Fruit fly (Drosophila melanogaster) whole organism, embryonic: Measurements from ENCODE around the gene NetB.

Experiments
- B-H2 ChIP-seq: fragments of 200-800 bp; sonication (Bioruptor generic); optimal IDR thresholded peaks from 2 replicates; lab custom pipeline; 2018; ENCODE audit warnings: missing biosample characterization, mild to moderate bottlenecking, missing genetic modification characterization
- CG1024 ChIP-seq: fragments of 200-800 bp; sonication (Bioruptor generic); IDR thresholded peaks from 2 replicates; pipeline ENCODE4 v1.3.6; 2022; ENCODE audit warnings: missing biosample characterization, missing genetic modification characterization
- CG10274 ChIP-seq: fragments of 200-800 bp; sonication (Bioruptor generic); optimal IDR thresholded peaks from 3 replicates; lab custom pipeline; 2017; ENCODE audit warnings: missing biosample characterization, mild to moderate bottlenecking, missing genetic modification characterization
- CG10462 ChIP-seq: fragments of 200-800 bp; sonication (Bioruptor generic); optimal IDR thresholded peaks from 2 replicates; lab custom pipeline; 2016; ENCODE audit warnings: missing biosample characterization, missing genetic modification characterization
- CG11085 ChIP-seq: fragments of 200-800 bp; sonication (Bioruptor generic); IDR thresholded peaks from 2 replicates; pipeline ENCODE4 v1.3.6; 2022; ENCODE audit warnings: missing biosample characterization, missing genetic modification characterization
- CG13424 ChIP-seq: fragments of 200-800 bp; sonication (Bioruptor generic); optimal IDR thresholded peaks from 2 replicates; lab custom pipeline; 2019; ENCODE audit warnings: missing biosample characterization, mild to moderate bottlenecking, missing genetic modification characterization, moderate library complexity
- CG14667 ChIP-seq: fragments of 200-800 bp; sonication (Bioruptor generic); IDR thresholded peaks from 2 replicates; pipeline ENCODE4 v1.3.6; 2022; ENCODE audit warnings: missing biosample characterization, missing genetic modification characterization
- CG14710 ChIP-seq: fragments of 200-800 bp; sonication (Bioruptor generic); optimal IDR thresholded peaks from 3 replicates; lab custom pipeline; 2019; ENCODE audit warnings: missing biosample characterization, mild to moderate bottlenecking, missing genetic modification characterization, moderate library complexity
- CG15011 ChIP-seq: fragments of 200-800 bp; sonication (Bioruptor generic); optimal IDR thresholded peaks from 3 replicates; lab custom pipeline; 2018; ENCODE audit warnings: missing biosample characterization, mild to moderate bottlenecking, missing genetic modification characterization
- CG15514 ChIP-seq: fragments of 200-800 bp; sonication (Bioruptor generic); optimal IDR thresholded peaks from 3 replicates; lab custom pipeline; 2017; ENCODE audit warnings: missing biosample characterization, missing genetic modification characterization, mild to moderate bottlenecking, moderate library complexity, missing genetic modification reagents
- CG17186 ChIP-seq: fragments of 200-800 bp; sonication (Bioruptor generic); optimal IDR thresholded peaks from 3 replicates; lab custom pipeline; 2017; ENCODE audit warnings: missing biosample characterization, missing genetic modification reagents, missing genetic modification characterization
- CG17385 ChIP-seq: fragments of 200-800 bp; sonication (Bioruptor generic); optimal IDR thresholded peaks from 3 replicates; lab custom pipeline; 2018; ENCODE audit warnings: missing biosample characterization, mild to moderate bottlenecking, missing genetic modification characterization
- CG32767 ChIP-seq: fragments of 200-800 bp; sonication (Bioruptor generic); IDR thresholded peaks from 2 replicates; pipeline ENCODE4 v1.3.6; 2022; ENCODE audit warnings: missing biosample characterization, missing genetic modification characterization
- CG3281 ChIP-seq: fragments of 200-800 bp; sonication (Bioruptor generic); optimal IDR thresholded peaks from 3 replicates; lab custom pipeline; 2017; ENCODE audit warnings: missing biosample characterization, mild to moderate bottlenecking, missing genetic modification characterization
- CG33213 ChIP-seq: fragments of 200-800 bp; sonication (Bioruptor generic); optimal IDR thresholded peaks from 3 replicates; lab custom pipeline; 2016; ENCODE audit warnings: missing biosample characterization, missing genetic modification characterization
- CG3838 ChIP-seq: fragments of 200-800 bp; sonication (Bioruptor generic); optimal IDR thresholded peaks from 3 replicates; lab custom pipeline; 2016; ENCODE audit warnings: missing biosample characterization, missing genetic modification characterization
- CG3847 ChIP-seq: fragments of 200-800 bp; sonication (Bioruptor generic); IDR thresholded peaks from 2 replicates; pipeline ENCODE4 v1.3.6; 2022; ENCODE audit warnings: missing biosample characterization, missing genetic modification characterization
- CG6791 ChIP-seq: fragments of 200-800 bp; sonication (Bioruptor generic); IDR thresholded peaks from 3 replicates; pipeline ENCODE4 v1.3.6; 2022; ENCODE audit warnings: missing biosample characterization, missing genetic modification characterization; ENCODE audit not compliant: partially characterized antibody
- CG7839 ChIP-seq: fragments of 200-800 bp; sonication (Bioruptor generic); optimal IDR thresholded peaks from 3 replicates; lab custom pipeline; 2018; ENCODE audit warnings: missing biosample characterization, mild to moderate bottlenecking, missing genetic modification characterization, moderate library complexity
- CG7928 ChIP-seq: fragments of 200-800 bp; sonication (Bioruptor generic); optimal IDR thresholded peaks from 2 replicates; lab custom pipeline; 2017; ENCODE audit warnings: missing biosample characterization, mild to moderate bottlenecking, missing genetic modification characterization
- CG8089 ChIP-seq: fragments of 200-800 bp; sonication (Bioruptor generic); optimal IDR thresholded peaks from 3 replicates; lab custom pipeline; 2016; ENCODE audit warnings: missing biosample characterization, missing genetic modification characterization
- CG8359 ChIP-seq: fragments of 200-800 bp; sonication (Bioruptor generic); optimal IDR thresholded peaks from 2 replicates; lab custom pipeline; 2017; ENCODE audit warnings: missing biosample characterization, mild to moderate bottlenecking, missing genetic modification characterization, borderline replicate concordance
- CG9797 ChIP-seq: fragments of 200-800 bp; sonication (Bioruptor generic); optimal IDR thresholded peaks from 3 replicates; lab custom pipeline; 2018; ENCODE audit warnings: missing biosample characterization, mild to moderate bottlenecking, missing genetic modification characterization
- CG9932 ChIP-seq: fragments of 200-800 bp; sonication (Bioruptor generic); IDR thresholded peaks from 2 replicates; pipeline ENCODE4 v1.3.6; 2022; ENCODE audit warnings: missing biosample characterization, missing genetic modification characterization
- CTCF ChIP-seq: fragments of 200-800 bp; sonication (Bioruptor generic); optimal IDR thresholded peaks from 2 replicates; lab custom pipeline; 2017; ENCODE audit warnings: missing biosample characterization, mild to moderate bottlenecking, missing genetic modification characterization, moderate library complexity
- GATAe ChIP-seq: fragments of 200-800 bp; sonication (Bioruptor generic); conservative IDR thresholded peaks from 2 replicates; pipeline ENCODE4 v1.3.6; 2022; ENCODE audit warnings: missing biosample characterization, missing genetic modification characterization
- HmgD ChIP-seq: fragments of 200-800 bp; sonication (Bioruptor generic); optimal IDR thresholded peaks from 3 replicates; lab custom pipeline; 2016; ENCODE audit warnings: missing biosample characterization, missing genetic modification characterization
- Oaz ChIP-seq: fragments of 200-800 bp; sonication (Bioruptor generic); IDR thresholded peaks from 2 replicates; pipeline ENCODE4 v1.3.6; 2022; ENCODE audit warnings: missing biosample characterization, missing genetic modification characterization
- Poxn ChIP-seq: fragments of 200-800 bp; sonication (Bioruptor generic); IDR thresholded peaks from 2 replicates; pipeline ENCODE4 v1.3.6; 2022; ENCODE audit warnings: missing biosample characterization, missing genetic modification characterization
- Scr ChIP-seq: fragments of 200-800 bp; sonication (Bioruptor generic); IDR thresholded peaks from 2 replicates; pipeline ENCODE4 v1.3.6; 2022; ENCODE audit warnings: missing biosample characterization, missing genetic modification characterization; ENCODE audit not compliant: partially characterized antibody
- Side ChIP-seq: fragments of 200-800 bp; sonication (Bioruptor generic); optimal IDR thresholded peaks from 2 replicates; lab custom pipeline; 2016; ENCODE audit warnings: missing biosample characterization, missing genetic modification characterization
- chif ChIP-seq, 2 experiments: fragments of 200-800 bp; sonication (Bioruptor generic); optimal IDR thresholded peaks; 3 replicates each; lab custom pipeline; 2016; ENCODE audit warnings: missing biosample characterization in 2 of 2, missing genetic modification characterization in 2 of 2
- dysf ChIP-seq: fragments of 200-800 bp; sonication (Bioruptor generic); IDR thresholded peaks from 3 replicates; pipeline ENCODE4 v1.3.6; 2022; ENCODE audit warnings: missing biosample characterization, missing genetic modification characterization
- her ChIP-seq: fragments of 200-800 bp; sonication (Bioruptor generic); optimal IDR thresholded peaks from 2 replicates; lab custom pipeline; 2016; ENCODE audit warnings: missing biosample characterization, missing genetic modification characterization
- lbe ChIP-seq: fragments of 200-800 bp; sonication (Bioruptor generic); optimal IDR thresholded peaks from 2 replicates; lab custom pipeline; 2016; ENCODE audit warnings: missing biosample characterization, mild to moderate bottlenecking, missing genetic modification characterization
- lmd ChIP-seq: fragments of 200-800 bp; sonication (Bioruptor generic); IDR thresholded peaks from 2 replicates; pipeline ENCODE4 v1.3.6; 2022; ENCODE audit warnings: missing biosample characterization, missing genetic modification characterization
- nau ChIP-seq: fragments of 200-800 bp; sonication (Bioruptor generic); optimal IDR thresholded peaks from 3 replicates; lab custom pipeline; 2017; ENCODE audit warnings: missing biosample characterization, mild to moderate bottlenecking, missing genetic modification characterization, missing genetic modification reagents
- pb ChIP-seq: fragments of 200-800 bp; sonication (Bioruptor generic); optimal IDR thresholded peaks from 3 replicates; lab custom pipeline; 2016; ENCODE audit warnings: missing biosample characterization, missing genetic modification characterization
- seq ChIP-seq: fragments of 200-800 bp; sonication (Bioruptor generic); IDR thresholded peaks from 2 replicates; pipeline ENCODE4 v1.3.6; 2022; ENCODE audit warnings: missing biosample characterization, missing genetic modification characterization
- shn ChIP-seq: fragments of 200-800 bp; sonication (Bioruptor generic); optimal IDR thresholded peaks from 3 replicates; lab custom pipeline; 2016; ENCODE audit warnings: missing biosample characterization, missing genetic modification characterization
- sima ChIP-seq: fragments of 200-800 bp; sonication (Bioruptor generic); optimal IDR thresholded peaks from 2 replicates; lab custom pipeline; 2016; ENCODE audit warnings: missing biosample characterization, missing genetic modification characterization
- slou ChIP-seq: fragments of 200-800 bp; sonication (Bioruptor generic); optimal IDR thresholded peaks from 3 replicates; lab custom pipeline; 2016; ENCODE audit warnings: missing biosample characterization, missing genetic modification characterization
- tgo ChIP-seq: fragments of 200-800 bp; sonication (Bioruptor generic); IDR thresholded peaks from 3 replicates; pipeline ENCODE4 v1.3.6; 2022; ENCODE audit warnings: missing biosample characterization, missing genetic modification characterization
- unpg ChIP-seq: fragments of 200-800 bp; sonication (Bioruptor generic); optimal IDR thresholded peaks from 3 replicates; lab custom pipeline; 2018; ENCODE audit warnings: missing biosample characterization, mild to moderate bottlenecking, missing genetic modification characterization, moderate library complexity

The NetB gene

DNA sequence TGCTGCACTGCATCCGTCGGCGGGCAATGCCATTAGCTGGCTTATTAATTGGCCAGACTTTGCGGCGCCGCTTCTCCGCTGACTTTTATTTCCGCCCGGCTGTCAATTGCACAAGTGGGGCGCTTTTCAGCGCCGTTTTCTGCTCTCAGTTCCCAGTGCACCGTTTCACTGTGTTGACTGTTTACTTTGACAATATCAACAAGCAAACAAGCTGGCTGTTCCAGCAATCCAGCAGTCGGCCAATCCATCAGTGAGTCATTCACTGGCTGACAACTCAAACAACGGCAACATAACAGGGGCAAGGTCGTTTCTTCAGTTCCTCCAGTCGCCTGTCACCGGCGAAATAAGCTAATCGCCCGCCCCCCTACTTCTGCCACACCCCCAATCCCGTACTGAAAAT is 31.9 kb downstream of the NetB start (continued):
- TF ChIP-seq CG3838 (GFP tag; lab: Kevin White, UChicago) (peak; percentile 58), CG3847 (GFP tag; lab: Robert Waterston, UW) (peak; percentile 61), Oaz (GFP tag; lab: Robert Waterston, UW) (peak; percentile 52; the same call in 1 of the 2 replicates), Poxn (GFP tag; lab: Robert Waterston, UW) (0 out of 2 replicates have a peak, but pooled peaks have one; percentile 6), CG11085 (peak; percentile 71; the same call in 1 of the 2 replicates), CG1024 (GFP tag; lab: Robert Waterston, UW) (peak; percentile 85), CG8359 (GFP tag; lab: Kevin White, UChicago) (peak; percentile 81), sima (GFP tag; lab: Kevin White, UChicago) (peak; percentile 58), B-H2 (GFP tag; lab: Kevin White, UChicago) (no peak), shn (GFP tag; lab: Kevin White, UChicago) (peak; percentile 62), CG14667 (GFP tag; lab: Robert Waterston, UW) (no peak), unpg (GFP tag; lab: Kevin White, UChicago) (peak; percentile 69), CG10462 (GFP tag; lab: Kevin White, UChicago) (peak; percentile 61), Scr (GFP tag; lab: Robert Waterston, UW) (no peak), HmgD (GFP tag; lab: Kevin White, UChicago) (no peak), CG9797 (GFP tag; lab: Kevin White, UChicago) (no peak), CG8089 (GFP tag; lab: Kevin White, UChicago) (peak; percentile 82), CG6791 (GFP tag; lab: Robert Waterston, UW) (no peak), CTCF (GFP tag; lab: Kevin White, UChicago) (peak; percentile 63), CG32767 (GFP tag; lab: Robert Waterston, UW) (peak; percentile 61), CG7839 (peak; percentile 63), chif (GFP tag; optimal IDR thresholded peaks at IDR 0.05; lab: Kevin White, UChicago) (peak; percentile 45 to 85), GATAe (no peak), CG10274 (GFP tag; lab: Kevin White, UChicago) (peak; percentile 71), CG17186 (GFP tag; lab: Kevin White, UChicago) (peak; percentile 70), CG13424 (peak; percentile 70), CG17385 (peak; percentile 70), lbe (peak; percentile 24), dysf (GFP tag; lab: Robert Waterston, UW) (peak; percentile 75), slou (GFP tag; lab: Kevin White, UChicago) (peak; percentile 32), pb (GFP tag; lab: Kevin White, UChicago) (peak; percentile 76), Side (GFP tag; lab: Kevin White, UChicago) (peak; percentile 67), CG7928 (peak; percentile 33), CG15514 (GFP tag; lab: Kevin White, UChicago) (peak; percentile 83), lmd (GFP tag; lab: Robert Waterston, UW) (0 out of 2 replicates have a peak, but pooled peaks have one; percentile 22), seq (peak; percentile 85), CG14710 (tag; lab: Kevin White, UChicago) (peak; percentile 63), CG33213 (GFP tag; lab: Kevin White, UChicago) (peak; percentile 84), tgo (GFP tag; lab: Robert Waterston, UW) (peak; percentile 60), CG3281 (GFP tag; lab: Kevin White, UChicago) (peak; percentile 78), her (GFP tag; lab: Kevin White, UChicago) (peak; percentile 68)

DNA sequence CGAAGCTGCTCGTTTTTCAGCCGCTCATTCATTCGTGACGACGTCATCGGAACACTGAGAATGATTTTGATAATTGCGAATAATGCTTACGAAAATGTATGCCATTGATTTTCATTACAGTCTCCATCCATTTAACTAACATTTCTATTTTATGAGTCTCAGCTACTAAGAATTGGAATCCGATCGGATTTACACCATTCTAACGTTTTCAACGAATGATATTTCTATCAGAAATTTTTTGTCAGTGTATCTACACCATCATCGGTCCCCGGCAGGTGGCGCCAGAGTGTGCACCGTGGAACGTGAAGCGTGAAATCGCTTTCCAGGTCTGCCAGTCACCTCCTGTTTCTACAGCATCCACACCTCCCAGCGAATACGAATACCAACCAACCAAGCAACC is 34.0 kb downstream of the NetB start:
- TF ChIP-seq nau (GFP tag; lab: Kevin White, UChicago) = no peak
- TF ChIP-seq CG15011 (GFP tag; lab: Kevin White, UChicago) = no peak
- TF ChIP-seq CTCF (GFP tag; lab: Kevin White, UChicago) = peak; percentile 71
- no peak for TF ChIP-seq CG9932 (GFP tag; lab: Robert Waterston, UW)
